Fruit fly (Drosophila melanogaster) whole organism, pupa: ENCODE data around the gene CG45154.

Experiments used
- CG10348 ChIP-seq: fragments of 200-800 bp; sonication (Bioruptor generic); IDR thresholded peaks from 2 replicates; pipeline ENCODE4 v1.3.6; 2022; ENCODE audit warnings: missing biosample characterization, missing genetic modification characterization
- CG12605 ChIP-seq: fragments of 200-800 bp; sonication (Bioruptor generic); IDR thresholded peaks from 2 replicates; pipeline ENCODE4 v1.3.6; 2022; ENCODE audit warnings: missing biosample characterization, missing genetic modification characterization
- CG13204 ChIP-seq: fragments of 200-800 bp; sonication (Bioruptor generic); optimal IDR thresholded peaks from 2 replicates; lab custom pipeline; 2018; ENCODE audit warnings: missing biosample characterization, mild to moderate bottlenecking, missing genetic modification characterization, moderate library complexity
- CG14655 ChIP-seq: fragments of 200-800 bp; sonication (Bioruptor generic); optimal IDR thresholded peaks from 3 replicates; lab custom pipeline; 2017; ENCODE audit warnings: mild to moderate bottlenecking, missing biosample characterization, missing genetic modification reagents, missing genetic modification characterization
- CG15710 ChIP-seq: fragments of 200-800 bp; sonication (Bioruptor generic); optimal IDR thresholded peaks from 2 replicates; lab custom pipeline; 2018; ENCODE audit warnings: missing biosample characterization, mild to moderate bottlenecking, missing genetic modification characterization, moderate library complexity
- CG17806 ChIP-seq: fragments of 200-800 bp; sonication (Bioruptor generic); optimal IDR thresholded peaks from 2 replicates; lab custom pipeline; 2018; ENCODE audit warnings: missing biosample characterization, mild to moderate bottlenecking, missing genetic modification characterization, moderate library complexity
- CG32121 ChIP-seq: fragments of 200-800 bp; sonication (Bioruptor generic); IDR thresholded peaks from 2 replicates; pipeline ENCODE4 v1.3.6; 2022; ENCODE audit warnings: missing biosample characterization, missing genetic modification characterization
- CG34367 ChIP-seq: fragments of 200-800 bp; sonication (Bioruptor generic); optimal IDR thresholded peaks from 2 replicates; lab custom pipeline; 2018; ENCODE audit warnings: missing biosample characterization, mild to moderate bottlenecking, missing genetic modification characterization
- CG8159 ChIP-seq: fragments of 200-800 bp; sonication (Bioruptor generic); optimal IDR thresholded peaks from 3 replicates; lab custom pipeline; 2018; ENCODE audit warnings: missing biosample characterization, mild to moderate bottlenecking, missing genetic modification characterization, moderate library complexity
- CG9948 ChIP-seq: fragments of 200-800 bp; sonication (Bioruptor generic); optimal IDR thresholded peaks from 2 replicates; lab custom pipeline; 2018; ENCODE audit warnings: missing biosample characterization, mild to moderate bottlenecking, missing genetic modification characterization, moderate library complexity
- D1 ChIP-seq: fragments of 200-800 bp; sonication (Bioruptor generic); optimal IDR thresholded peaks from 2 replicates; lab custom pipeline; 2018; ENCODE audit warnings: missing biosample characterization, mild to moderate bottlenecking, missing genetic modification characterization, moderate library complexity
- EcR ChIP-seq: fragments of 200-800 bp; sonication (Bioruptor generic); optimal IDR thresholded peaks from 3 replicates; lab custom pipeline; 2019; ENCODE audit warnings: missing biosample characterization, missing genetic modification characterization, mild to moderate bottlenecking, moderate library complexity, missing genetic modification reagents
- Ets98B ChIP-seq: fragments of 200-800 bp; sonication (Bioruptor generic); IDR thresholded peaks from 2 replicates; pipeline ENCODE4 v1.3.6; 2022; ENCODE audit warnings: missing biosample characterization, missing genetic modification characterization
- Pif1A ChIP-seq: fragments of 200-800 bp; sonication (Bioruptor generic); optimal IDR thresholded peaks from 3 replicates; lab custom pipeline; 2016; ENCODE audit warnings: missing biosample characterization, missing genetic modification characterization
- Pif1B ChIP-seq: fragments of 200-800 bp; sonication (Bioruptor generic); optimal IDR thresholded peaks from 3 replicates; lab custom pipeline; 2016; ENCODE audit warnings: missing biosample characterization, missing genetic modification characterization
- Snoo ChIP-seq: fragments of 200-800 bp; sonication (Bioruptor generic); optimal IDR thresholded peaks from 3 replicates; lab custom pipeline; 2017; ENCODE audit warnings: missing biosample characterization, mild to moderate bottlenecking, missing genetic modification characterization, inconsistent platforms
- fd96Ca ChIP-seq: fragments of 200-800 bp; sonication (Bioruptor generic); IDR thresholded peaks from 3 replicates; pipeline ENCODE4 v1.3.6; 2022; ENCODE audit warnings: missing biosample characterization, missing genetic modification characterization
- gl ChIP-seq: fragments of 200-800 bp; sonication (Bioruptor generic); optimal IDR thresholded peaks from 2 replicates; lab custom pipeline; 2018; ENCODE audit warnings: missing biosample characterization, mild to moderate bottlenecking, missing genetic modification characterization
- rn ChIP-seq: fragments of 200-800 bp; sonication (Bioruptor generic); IDR thresholded peaks from 2 replicates; pipeline ENCODE4 v1.3.6; 2022; ENCODE audit warnings: missing biosample characterization, missing genetic modification characterization

Gene CG45154

dm6 chrX:21116864-21117464 lies 29.9 kb downstream of the CG45154 start, which contains the start of the genes unc and CG15445:
Gene unc, minus strand, starts transcription at chrX:21116914.
Gene CG15445, plus strand, starts transcription at chrX:21117159.
- TF ChIP-seq Pif1A (GFP tag; lab: Kevin White, UChicago) = no peak
- TF ChIP-seq CG15710 (tag; lab: Kevin White, UChicago) = no peak
- no peak for TF ChIP-seq CG34367 (tag; lab: Kevin White, UChicago)
- no peak for TF ChIP-seq Pif1B
- no peak for TF ChIP-seq rn (GFP tag; lab: Robert Waterston, UW)
- TF ChIP-seq CG13204 = no peak
- TF ChIP-seq CG17806 (tag; lab: Kevin White, UChicago) = no peak
- no peak for TF ChIP-seq CG12605 (GFP tag; lab: Robert Waterston, UW)
- no peak for TF ChIP-seq CG32121 (GFP tag; lab: Robert Waterston, UW)
- no peak for TF ChIP-seq fd96Ca (GFP tag; lab: Robert Waterston, UW)
- no peak for TF ChIP-seq CG9948 (tag; lab: Kevin White, UChicago)
- no peak for TF ChIP-seq CG8159 (tag; lab: Kevin White, UChicago)
- TF ChIP-seq Snoo = no peak
- no peak for TF ChIP-seq gl (tag; lab: Kevin White, UChicago)
- no peak for TF ChIP-seq D1 (tag; lab: Kevin White, UChicago)
- TF ChIP-seq EcR = no peak
- no peak for TF ChIP-seq CG10348
- no peak for TF ChIP-seq CG14655 (GFP tag; lab: Kevin White, UChicago)
- TF ChIP-seq Ets98B (GFP tag; lab: Robert Waterston, UW) = no peak

- TF ChIP-seq Pif1A (GFP tag; lab: Kevin White, UChicago) = no peak
- TF ChIP-seq EcR = no peak
- no peak for TF ChIP-seq CG14655 (GFP tag; lab: Kevin White, UChicago)
Observed at dm6 chrX:21106269-21106668, 40.6 kb downstream of the CG45154 start, which contains the start of gene CG1503. Gene CG1503, minus strand, starts transcription at chrX:21106369.

dm6 chrX:21102106-21102505 lies 44.7 kb downstream of the CG45154 start, which contains the start of gene CG15446:
Gene CG15446, minus strand, starts transcription at chrX:21102206.
- TF ChIP-seq D1 (tag; lab: Kevin White, UChicago) (no peak), CG9948 (tag; lab: Kevin White, UChicago) (no peak), CG17806 (tag; lab: Kevin White, UChicago) (no peak), CG10348 (no peak)
